Worm (Caenorhabditis elegans) whole organism, late embryonic: ENCODE measurements around the gene ZC190.7.

Experiments used
- C08G9.2 ChIP-seq: sonication (generic microtip); optimal IDR thresholded peaks from 2 replicates; lab custom pipeline; 2016; ENCODE audit warnings: mild to moderate bottlenecking, missing genetic modification characterization, moderate library complexity, missing compliant biosample characterization
- C38D4.7 ChIP-seq: fragments of 200-800 bp; sonication (Bioruptor generic); optimal IDR thresholded peaks from 2 replicates; lab custom pipeline; 2018; ENCODE audit warnings: mild to moderate bottlenecking, missing genetic modification characterization, moderate library complexity, missing compliant biosample characterization
- K02D7.2 ChIP-seq: sonication (generic microtip); optimal IDR thresholded peaks from 2 replicates; lab custom pipeline; 2017; ENCODE audit warnings: mild to moderate bottlenecking, missing genetic modification characterization, missing compliant biosample characterization
- K09A11.1 ChIP-seq: sonication (generic microtip); optimal IDR thresholded peaks from 2 replicates; lab custom pipeline; 2017; ENCODE audit warnings: antibody characterized with exemption, mild to moderate bottlenecking, missing genetic modification characterization, missing compliant biosample characterization; ENCODE audit not compliant: insufficient read depth
- T23F11.4 ChIP-seq: fragments of 200-800 bp; sonication (Bioruptor generic); optimal IDR thresholded peaks from 2 replicates; lab custom pipeline; 2018; ENCODE audit warnings: mild to moderate bottlenecking, missing genetic modification characterization, missing compliant biosample characterization
- Y22D7AL.16 ChIP-seq: sonication (generic microtip); optimal IDR thresholded peaks from 2 replicates; lab custom pipeline; 2016; ENCODE audit warnings: missing genetic modification characterization, missing compliant biosample characterization
- ahr-1 ChIP-seq: sonication (generic microtip); optimal IDR thresholded peaks from 2 replicates; lab custom pipeline; 2016; ENCODE audit warnings: missing genetic modification characterization, missing compliant biosample characterization
- ceh-22 ChIP-seq: sonication (generic microtip); optimal IDR thresholded peaks from 2 replicates; lab custom pipeline; 2017; ENCODE audit warnings: missing biosample characterization, missing genetic modification characterization
- ceh-30 ChIP-seq: fragments of 150-350 bp; optimal IDR thresholded peaks from 2 replicates; lab custom pipeline; 2014; ENCODE audit warnings: missing biosample characterization, missing genetic modification characterization
- ceh-34 ChIP-seq: sonication (generic microtip); optimal IDR thresholded peaks from 2 replicates; lab custom pipeline; 2016; ENCODE audit warnings: mild to moderate bottlenecking, missing genetic modification characterization, missing compliant biosample characterization
- ceh-45 ChIP-seq: fragments of 200-800 bp; sonication (Bioruptor generic); IDR thresholded peaks from 2 replicates; pipeline ENCODE4 v1.3.6; 2022; ENCODE audit warnings: missing genetic modification reagents, missing genetic modification characterization, missing compliant biosample characterization
- che-1 ChIP-seq: sonication (generic microtip); optimal IDR thresholded peaks from 2 replicates; lab custom pipeline; 2016; ENCODE audit warnings: mild to moderate bottlenecking, missing genetic modification characterization, missing compliant biosample characterization
- dmd-4 ChIP-seq: sonication (generic microtip); optimal IDR thresholded peaks from 2 replicates; lab custom pipeline; 2016; ENCODE audit warnings: borderline replicate concordance, missing genetic modification characterization, missing compliant biosample characterization
- dve-1 ChIP-seq: sonication (generic microtip); optimal IDR thresholded peaks from 2 replicates; lab custom pipeline; 2017; ENCODE audit warnings: antibody characterized with exemption, mild to moderate bottlenecking, missing genetic modification characterization, missing compliant biosample characterization
- elt-4 ChIP-seq: sonication (generic microtip); optimal IDR thresholded peaks from 2 replicates; lab custom pipeline; 2016; ENCODE audit warnings: missing genetic modification characterization, missing compliant biosample characterization
- ets-4 ChIP-seq: sonication (generic microtip); optimal IDR thresholded peaks from 2 replicates; lab custom pipeline; 2016; ENCODE audit warnings: missing genetic modification characterization, missing compliant biosample characterization
- fax-1 ChIP-seq: sonication (generic microtip); optimal IDR thresholded peaks from 2 replicates; lab custom pipeline; 2016; ENCODE audit warnings: missing genotype, missing genetic modification characterization, missing compliant biosample characterization
- fkh-6 ChIP-seq: sonication (generic microtip); optimal IDR thresholded peaks from 2 replicates; lab custom pipeline; 2016; ENCODE audit warnings: missing genetic modification characterization, missing compliant biosample characterization
- hlh-6 ChIP-seq: sonication (generic microtip); optimal IDR thresholded peaks from 2 replicates; lab custom pipeline; 2016; ENCODE audit warnings: missing genotype, missing genetic modification characterization, missing compliant biosample characterization
- hlh-8 ChIP-seq: sonication (generic microtip); optimal IDR thresholded peaks from 2 replicates; lab custom pipeline; 2016; ENCODE audit warnings: missing genotype, missing genetic modification characterization, missing compliant biosample characterization
- lin-11 ChIP-seq: fragments of 200-800 bp; sonication (Bioruptor generic); optimal IDR thresholded peaks from 2 replicates; lab custom pipeline; 2018; ENCODE audit warnings: mild to moderate bottlenecking, missing genetic modification characterization, missing compliant biosample characterization
- madf-2 ChIP-seq: sonication (generic microtip); optimal IDR thresholded peaks from 2 replicates; lab custom pipeline; 2017; ENCODE audit warnings: missing genetic modification characterization, missing compliant biosample characterization
- mec-3 ChIP-seq: sonication (generic microtip); optimal IDR thresholded peaks from 2 replicates; lab custom pipeline; 2016; ENCODE audit warnings: borderline replicate concordance, missing genetic modification characterization, missing compliant biosample characterization
- nfya-1 ChIP-seq: sonication (generic microtip); optimal IDR thresholded peaks from 2 replicates; lab custom pipeline; 2017; ENCODE audit warnings: missing genetic modification characterization, mild to moderate bottlenecking, missing compliant biosample characterization, antibody characterized with exemption, moderate library complexity
- nhr-11 ChIP-seq: fragments of 150-350 bp; optimal IDR thresholded peaks from 2 replicates; lab custom pipeline; 2014; ENCODE audit warnings: missing biosample characterization, missing genetic modification characterization
- nhr-232 ChIP-seq: sonication (generic microtip); optimal IDR thresholded peaks from 2 replicates; lab custom pipeline; 2016; ENCODE audit warnings: missing genetic modification characterization, missing compliant biosample characterization
- npax-4 ChIP-seq: sonication (generic microtip); optimal IDR thresholded peaks from 2 replicates; lab custom pipeline; 2016; ENCODE audit warnings: missing genetic modification characterization, missing compliant biosample characterization
- odd-2 ChIP-seq: sonication (generic microtip); optimal IDR thresholded peaks from 2 replicates; lab custom pipeline; 2017; ENCODE audit warnings: antibody characterized with exemption, mild to moderate bottlenecking, missing genetic modification characterization, missing compliant biosample characterization
- pag-3 ChIP-seq: sonication (generic microtip); optimal IDR thresholded peaks from 2 replicates; lab custom pipeline; 2016; ENCODE audit warnings: missing compliant biosample characterization, missing genetic modification characterization, borderline replicate concordance
- pqm-1 ChIP-seq: sonication (generic microtip); optimal IDR thresholded peaks from 2 replicates; lab custom pipeline; 2016; ENCODE audit warnings: missing genetic modification characterization, missing compliant biosample characterization
- pros-1 ChIP-seq: fragments of 150-350 bp; optimal IDR thresholded peaks from 2 replicates; lab custom pipeline; 2014; ENCODE audit warnings: missing biosample characterization, missing genetic modification reagents, missing genetic modification characterization
- ref-2 ChIP-seq: sonication (generic microtip); optimal IDR thresholded peaks from 2 replicates; lab custom pipeline; 2016; ENCODE audit warnings: missing genetic modification characterization, missing compliant biosample characterization
- sdc-2 ChIP-seq: sonication (generic microtip); optimal IDR thresholded peaks from 2 replicates; lab custom pipeline; 2016; ENCODE audit warnings: missing genotype, missing genetic modification characterization, missing compliant biosample characterization
- unc-42 ChIP-seq: sonication (generic microtip); optimal IDR thresholded peaks from 2 replicates; lab custom pipeline; 2016; ENCODE audit warnings: missing genotype, missing genetic modification characterization, missing compliant biosample characterization
- unc-86 ChIP-seq: sonication (generic microtip); optimal IDR thresholded peaks from 2 replicates; lab custom pipeline; 2016; ENCODE audit warnings: missing genetic modification characterization, missing compliant biosample characterization
- zip-5 ChIP-seq: sonication (generic microtip); optimal IDR thresholded peaks from 2 replicates; lab custom pipeline; 2016; ENCODE audit warnings: missing genetic modification characterization, missing compliant biosample characterization
- ztf-16 ChIP-seq: sonication (generic microtip); optimal IDR thresholded peaks from 2 replicates; lab custom pipeline; 2017; ENCODE audit warnings: missing genetic modification characterization, missing compliant biosample characterization

ZC190.7 gene

ce11 chrV:8677193-8677592 is 9.5 kb downstream of the ZC190.7 start, which contains the start of gene ZC190.6:
ZC190.6 (minus strand) TSS chrV:8677293.
- no peak for TF ChIP-seq mec-3 (tag; lab: Kevin White, UChicago)
- TF ChIP-seq pqm-1 (tag; lab: Kevin White, UChicago) = no peak
- no peak for TF ChIP-seq ets-4
- no peak for TF ChIP-seq odd-2 (tag; lab: Kevin White, UChicago)
- TF ChIP-seq elt-4 (tag; lab: Kevin White, UChicago) = no peak
- no peak for TF ChIP-seq ceh-34 (tag; lab: Kevin White, UChicago)
- TF ChIP-seq unc-42 (tag; lab: Kevin White, UChicago) = no peak
- no peak for TF ChIP-seq zip-5 (tag; lab: Kevin White, UChicago)
- no peak for TF ChIP-seq ref-2 (tag; lab: Kevin White, UChicago)
- no peak for TF ChIP-seq ahr-1 (tag; lab: Kevin White, UChicago)

ce11 chrV:8673498-8673897 is 13.2 kb downstream of the ZC190.7 start, which contains the start of gene ZC190.5:
ZC190.5 (minus strand) TSS chrV:8673598.
- TF ChIP-seq T23F11.4 (no peak), ets-4 (no peak), dmd-4 (tag; lab: Kevin White, UChicago) (no peak), C38D4.7 (GFP tag; lab: Kevin White, UChicago) (no peak), hlh-6 (tag; lab: Kevin White, UChicago) (no peak), ceh-22 (tag; lab: Kevin White, UChicago) (no peak), nhr-232 (no peak), hlh-8 (tag; lab: Kevin White, UChicago) (no peak), mec-3 (tag; lab: Kevin White, UChicago) (no peak), che-1 (no peak), fax-1 (tag; lab: Kevin White, UChicago) (no peak), K02D7.2 (tag; lab: Kevin White, UChicago) (no peak)

ce11 chrV:8671568-8672123 is 15.0 kb downstream of the ZC190.7 start:
- TF ChIP-seq ets-4 = no peak
- no peak for TF ChIP-seq nfya-1 (tag; lab: Kevin White, UChicago)
- TF ChIP-seq nhr-11 (tag; lab: Kevin White, UChicago) = no peak
- no peak for TF ChIP-seq ceh-34 (tag; lab: Kevin White, UChicago)
- TF ChIP-seq fkh-6 (tag; lab: Kevin White, UChicago) = no peak
- no peak for TF ChIP-seq lin-11
- TF ChIP-seq dve-1 (tag; lab: Kevin White, UChicago) = no peak
- TF ChIP-seq madf-2 (tag; lab: Kevin White, UChicago) = no peak
- no peak for TF ChIP-seq sdc-2 (tag; lab: Kevin White, UChicago)
- TF ChIP-seq pros-1 (tag; lab: Kevin White, UChicago) = no peak
- TF ChIP-seq Y22D7AL.16 = no peak
- no peak for TF ChIP-seq npax-4
- no peak for TF ChIP-seq unc-86 (tag; lab: Kevin White, UChicago)
- no peak for TF ChIP-seq C08G9.2 (tag; lab: Kevin White, UChicago)
- no peak for TF ChIP-seq dmd-4 (tag; lab: Kevin White, UChicago)

ce11 chrV:8670759-8671158 is 15.9 kb downstream of the ZC190.7 start:
- TF ChIP-seq ceh-45 (GFP tag; lab: Robert Waterston, UW) (no peak), odd-2 (tag; lab: Kevin White, UChicago) (no peak), K09A11.1 (tag; lab: Kevin White, UChicago) (no peak), pag-3 (tag; lab: Kevin White, UChicago) (no peak), pqm-1 (tag; lab: Kevin White, UChicago) (no peak), ref-2 (tag; lab: Kevin White, UChicago) (no peak), elt-4 (tag; lab: Kevin White, UChicago) (no peak), ceh-30 (no peak), unc-86 (tag; lab: Kevin White, UChicago) (no peak), ztf-16 (tag; lab: Kevin White, UChicago) (no peak)
- TF ChIP-seq, all 69 proteins: peak for 0
